Fruit fly (Drosophila melanogaster) whole organism, prepupa: ENCODE measurements around the gene Usp5.

Experiments used
- Blimp-1 ChIP-seq: fragments of 200-800 bp; sonication (Bioruptor generic); optimal IDR thresholded peaks from 3 replicates; lab custom pipeline; 2017; ENCODE audit warnings: missing biosample characterization, missing genetic modification characterization, mild to moderate bottlenecking, moderate library complexity, missing genetic modification reagents
- CG10631 ChIP-seq: fragments of 200-800 bp; sonication (Bioruptor generic); optimal IDR thresholded peaks from 2 replicates; lab custom pipeline; 2016; ENCODE audit warnings: missing biosample characterization, missing genetic modification characterization
- CG10669 ChIP-seq: fragments of 200-800 bp; sonication (Bioruptor generic); optimal IDR thresholded peaks from 3 replicates; lab custom pipeline; 2018; ENCODE audit warnings: missing biosample characterization, mild to moderate bottlenecking, missing genetic modification characterization, moderate library complexity
- CG11294 ChIP-seq: fragments of 200-800 bp; sonication (Bioruptor generic); IDR thresholded peaks from 2 replicates; pipeline ENCODE4 v1.3.6; 2022; ENCODE audit warnings: missing biosample characterization, missing genetic modification characterization
- CG11762 ChIP-seq: fragments of 200-800 bp; sonication (Bioruptor generic); optimal IDR thresholded peaks from 3 replicates; lab custom pipeline; 2016; ENCODE audit warnings: missing biosample characterization, missing genetic modification characterization; ENCODE audit not compliant: insufficient read depth
- CG11902 ChIP-seq: fragments of 200-800 bp; sonication (Bioruptor generic); optimal IDR thresholded peaks from 3 replicates; lab custom pipeline; 2016; ENCODE audit warnings: missing biosample characterization, missing genetic modification characterization
- CG15336 ChIP-seq: fragments of 200-800 bp; sonication (Bioruptor generic); IDR thresholded peaks from 2 replicates; pipeline ENCODE4 v1.3.6; 2022; ENCODE audit warnings: missing biosample characterization, missing genetic modification characterization
- CG1621 ChIP-seq: fragments of 200-800 bp; sonication (Bioruptor generic); optimal IDR thresholded peaks from 3 replicates; lab custom pipeline; 2018; ENCODE audit warnings: missing biosample characterization, mild to moderate bottlenecking, missing genetic modification characterization
- CG16779 ChIP-seq: fragments of 200-800 bp; sonication (Bioruptor generic); optimal IDR thresholded peaks from 3 replicates; lab custom pipeline; 2017; ENCODE audit warnings: missing biosample characterization, mild to moderate bottlenecking, missing genetic modification characterization
- CG3032 ChIP-seq: fragments of 200-800 bp; optimal IDR thresholded peaks from 2 replicates; lab custom pipeline; 2019; ENCODE audit warnings: missing biosample characterization, mild to moderate bottlenecking, missing genetic modification characterization, moderate library complexity
- CG31627 ChIP-seq: fragments of 200-800 bp; sonication (Bioruptor generic); optimal IDR thresholded peaks from 3 replicates; lab custom pipeline; 2016; ENCODE audit warnings: missing biosample characterization, missing genetic modification characterization
- CG34406 ChIP-seq: fragments of 200-800 bp; sonication (Bioruptor generic); optimal IDR thresholded peaks from 3 replicates; lab custom pipeline; 2016; ENCODE audit warnings: missing biosample characterization, missing genetic modification characterization
- CG3919 ChIP-seq: fragments of 200-800 bp; sonication (Bioruptor generic); optimal IDR thresholded peaks from 3 replicates; lab custom pipeline; 2016; ENCODE audit warnings: missing biosample characterization, missing genetic modification characterization
- CG6163 ChIP-seq: fragments of 200-800 bp; sonication (Bioruptor generic); IDR thresholded peaks from 3 replicates; pipeline ENCODE4 v1.3.6; 2022; ENCODE audit warnings: missing biosample characterization, missing genetic modification characterization
- CG6276 ChIP-seq: fragments of 200-800 bp; sonication (Bioruptor generic); optimal IDR thresholded peaks from 2 replicates; lab custom pipeline; 2017; ENCODE audit warnings: missing biosample characterization, mild to moderate bottlenecking, missing genetic modification characterization
- CG6792 ChIP-seq: fragments of 200-800 bp; sonication (Bioruptor generic); optimal IDR thresholded peaks from 3 replicates; lab custom pipeline; 2016; ENCODE audit warnings: missing biosample characterization, missing genetic modification characterization
- CG6808 ChIP-seq: fragments of 200-800 bp; sonication (Bioruptor generic); optimal IDR thresholded peaks from 3 replicates; lab custom pipeline; 2017; ENCODE audit warnings: missing biosample characterization, missing genetic modification characterization, mild to moderate bottlenecking, moderate library complexity, missing genetic modification reagents
- CG6854 ChIP-seq: fragments of 200-800 bp; sonication (Bioruptor generic); optimal IDR thresholded peaks from 2 replicates; lab custom pipeline; 2017; ENCODE audit warnings: missing biosample characterization, mild to moderate bottlenecking, missing genetic modification characterization
- CG8119 ChIP-seq: fragments of 200-800 bp; sonication (Bioruptor generic); IDR thresholded peaks from 3 replicates; pipeline ENCODE4 v1.3.6; 2022; ENCODE audit warnings: missing biosample characterization, missing genetic modification characterization
- CG8632 ChIP-seq: fragments of 200-800 bp; sonication (Bioruptor generic); optimal IDR thresholded peaks from 3 replicates; lab custom pipeline; 2016; ENCODE audit warnings: missing biosample characterization, missing genetic modification characterization
- Eip78C ChIP-seq: fragments of 200-800 bp; sonication (Bioruptor generic); peaks from one replicate; lab custom pipeline; 2016; ENCODE audit warnings: missing biosample characterization, missing genetic modification characterization
- Eip93F ChIP-seq: fragments of 200-800 bp; sonication (Bioruptor generic); optimal IDR thresholded peaks from 2 replicates; lab custom pipeline; 2016; ENCODE audit warnings: missing biosample characterization, mild to moderate bottlenecking, missing genetic modification characterization
- Ets96B ChIP-seq: fragments of 200-800 bp; optimal IDR thresholded peaks from 2 replicates; lab custom pipeline; 2019; ENCODE audit warnings: missing biosample characterization, mild to moderate bottlenecking, missing genetic modification characterization, moderate library complexity
- Gug ChIP-seq: fragments of 200-800 bp; sonication (Bioruptor generic); IDR thresholded peaks from 2 replicates; pipeline ENCODE4 v1.3.6; 2022; ENCODE audit warnings: missing biosample characterization, missing genetic modification characterization
- Hr38 ChIP-seq: sonication (Bioruptor generic); optimal IDR thresholded peaks from 2 replicates; lab custom pipeline; 2016; ENCODE audit warnings: missing biosample characterization, missing genetic modification characterization
- Hr39 ChIP-seq: fragments of 200-800 bp; sonication (Bioruptor generic); optimal IDR thresholded peaks from 2 replicates; lab custom pipeline; 2016; ENCODE audit warnings: missing biosample characterization, missing genetic modification characterization
- Hr4 ChIP-seq: fragments of 200-800 bp; sonication (Bioruptor generic); optimal IDR thresholded peaks from 3 replicates; lab custom pipeline; 2016; ENCODE audit warnings: missing biosample characterization, missing genetic modification characterization
- Lpt ChIP-seq: fragments of 200-800 bp; sonication (Bioruptor generic); optimal IDR thresholded peaks from 3 replicates; lab custom pipeline; 2016; ENCODE audit warnings: missing biosample characterization, missing genetic modification characterization
- OdsH ChIP-seq: fragments of 200-800 bp; sonication (Bioruptor generic); optimal IDR thresholded peaks from 3 replicates; lab custom pipeline; 2016; ENCODE audit warnings: missing biosample characterization, missing genetic modification characterization
- Smox ChIP-seq: fragments of 200-800 bp; sonication (Bioruptor generic); optimal IDR thresholded peaks from 3 replicates; lab custom pipeline; 2016; ENCODE audit warnings: missing biosample characterization, missing genetic modification characterization
- Sox102F ChIP-seq: fragments of 200-800 bp; sonication (Bioruptor generic); optimal IDR thresholded peaks from 2 replicates; lab custom pipeline; 2016; ENCODE audit warnings: missing biosample characterization, mild to moderate bottlenecking, missing genetic modification characterization
- Sox14 ChIP-seq: fragments of 200-800 bp; sonication (Bioruptor generic); optimal IDR thresholded peaks from 3 replicates; lab custom pipeline; 2016; ENCODE audit warnings: missing biosample characterization, missing genetic modification characterization
- achi ChIP-seq: fragments of 200-800 bp; sonication (Bioruptor generic); optimal IDR thresholded peaks from 3 replicates; lab custom pipeline; 2016; ENCODE audit warnings: missing biosample characterization, missing genetic modification characterization
- dac ChIP-seq: fragments of 200-800 bp; sonication (Bioruptor generic); optimal IDR thresholded peaks from 2 replicates; lab custom pipeline; 2017; ENCODE audit warnings: missing biosample characterization, mild to moderate bottlenecking, missing genetic modification characterization
- dsx ChIP-seq: fragments of 200-800 bp; optimal IDR thresholded peaks from 3 replicates; lab custom pipeline; 2019; ENCODE audit warnings: missing biosample characterization, mild to moderate bottlenecking, missing genetic modification characterization, moderate library complexity; ENCODE audit not compliant: poor library complexity, severe bottlenecking
- eg ChIP-seq: fragments of 200-800 bp; sonication (Bioruptor generic); IDR thresholded peaks from 3 replicates; pipeline ENCODE4 v1.3.6; 2022; ENCODE audit warnings: missing biosample characterization, missing genetic modification characterization
- esn ChIP-seq: fragments of 200-800 bp; sonication (Bioruptor generic); optimal IDR thresholded peaks from 2 replicates; lab custom pipeline; 2016; ENCODE audit warnings: missing biosample characterization, mild to moderate bottlenecking, missing genetic modification characterization, moderate library complexity
- fd59A ChIP-seq: fragments of 200-800 bp; sonication (Bioruptor generic); optimal IDR thresholded peaks from 2 replicates; lab custom pipeline; 2017; ENCODE audit warnings: missing biosample characterization, mild to moderate bottlenecking, missing genetic modification characterization, missing genetic modification reagents
- fd85E ChIP-seq: fragments of 200-800 bp; sonication (Bioruptor generic); optimal IDR thresholded peaks from 3 replicates; lab custom pipeline; 2016; ENCODE audit warnings: missing biosample characterization, missing genetic modification characterization
- fkh ChIP-seq: fragments of 200-800 bp; sonication (Bioruptor generic); optimal IDR thresholded peaks from 3 replicates; lab custom pipeline; 2017; ENCODE audit warnings: missing biosample characterization, mild to moderate bottlenecking, missing genetic modification characterization, moderate library complexity
- lz ChIP-seq: fragments of 200-800 bp; sonication (Bioruptor generic); optimal IDR thresholded peaks from 3 replicates; lab custom pipeline; 2016; ENCODE audit warnings: missing biosample characterization, missing genetic modification characterization
- net ChIP-seq: fragments of 200-800 bp; sonication (Bioruptor generic); optimal IDR thresholded peaks from 3 replicates; lab custom pipeline; 2016; ENCODE audit warnings: missing biosample characterization, missing genetic modification characterization
- pdm3 ChIP-seq: fragments of 200-800 bp; sonication (Bioruptor generic); optimal IDR thresholded peaks from 3 replicates; lab custom pipeline; 2016; ENCODE audit warnings: missing biosample characterization, missing genetic modification characterization
- salr ChIP-seq, 2 experiments: fragments of 200-800 bp; sonication (Bioruptor generic); optimal IDR thresholded peaks; 3 replicates each; lab custom pipeline; 2016 to 2018; ENCODE audit warnings: missing biosample characterization in 2 of 2, missing genetic modification characterization in 2 of 2, mild to moderate bottlenecking in 1 of 2
- spab ChIP-seq: fragments of 200-800 bp; sonication (Bioruptor generic); optimal IDR thresholded peaks from 2 replicates; lab custom pipeline; 2017; ENCODE audit warnings: missing biosample characterization, mild to moderate bottlenecking, missing genetic modification characterization, missing genetic modification reagents
- ss ChIP-seq, 2 experiments: fragments of 200-800 bp; sonication (Bioruptor generic); optimal IDR thresholded peaks; 2 replicates in 1 of 2; 3 replicates in 1 of 2; lab custom pipeline; 2017 to 2018; ENCODE audit warnings: mild to moderate bottlenecking in 2 of 2, missing biosample characterization in 2 of 2, missing genetic modification characterization in 2 of 2, moderate library complexity in 1 of 2
- vri ChIP-seq: fragments of 200-800 bp; sonication (Bioruptor generic); optimal IDR thresholded peaks from 3 replicates; lab custom pipeline; 2016; ENCODE audit warnings: missing biosample characterization, mild to moderate bottlenecking, missing genetic modification characterization

Usp5 gene

DNA sequence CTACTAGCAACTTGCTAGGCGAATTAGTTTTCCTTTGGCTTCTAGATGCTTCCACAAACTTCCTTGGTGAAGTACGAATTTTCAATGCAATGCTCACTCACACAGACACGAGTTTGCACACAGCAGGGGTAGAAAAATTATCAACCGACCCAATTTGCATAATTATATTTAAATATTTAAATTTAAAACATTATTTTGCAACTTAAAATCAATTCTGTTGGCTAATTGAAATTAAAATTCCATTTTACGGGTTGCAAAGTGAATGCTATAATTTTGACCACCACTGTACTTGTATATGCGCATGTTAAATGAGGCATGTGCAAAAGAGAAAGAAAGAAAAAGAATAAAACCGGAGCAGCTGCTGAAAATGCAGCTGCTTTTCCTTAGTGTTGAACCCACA lies 45.9 kb upstream of the Usp5 start (continued):
- TF ChIP-seq Hr38 (GFP tag; lab: Kevin White, UChicago) (no peak), achi (GFP tag; lab: Kevin White, UChicago) (peak; percentile 98), fd85E (GFP tag; lab: Kevin White, UChicago) (peak; percentile 93), Gug (peak; percentile 98), CG1621 (tag; lab: Kevin White, UChicago) (peak; percentile 92), dsx (GFP tag; lab: Kevin White, UChicago) (peak; percentile 93), fd59A (peak; percentile 80), CG34406 (GFP tag; lab: Kevin White, UChicago) (peak; percentile 98), lz (GFP tag; lab: Kevin White, UChicago) (peak; percentile 92), Sox102F (GFP tag; lab: Kevin White, UChicago) (peak; percentile 97), Smox (GFP tag; lab: Kevin White, UChicago) (peak; percentile 93), CG31627 (GFP tag; lab: Kevin White, UChicago) (peak; percentile 90), OdsH (GFP tag; lab: Kevin White, UChicago) (peak; percentile 98), net (GFP tag; lab: Kevin White, UChicago) (peak; percentile 98), Ets96B (peak; percentile 95), CG6163 (GFP tag; lab: Robert Waterston, UW) (peak; percentile 99), Eip78C (GFP tag; lab: Kevin White, UChicago) (peak; percentile 98), pdm3 (GFP tag; lab: Kevin White, UChicago) (peak; percentile 97), CG8119 (GFP tag; lab: Robert Waterston, UW) (peak; percentile 98), CG11294 (GFP tag; lab: Robert Waterston, UW) (peak; percentile 94), CG3032 (tag; lab: Kevin White, UChicago) (peak; percentile 91), CG10669 (GFP tag; lab: Kevin White, UChicago) (peak; percentile 96), CG11902 (peak; percentile 93), CG15336 (GFP tag; lab: Robert Waterston, UW) (peak; percentile 99), dac (GFP tag; lab: Kevin White, UChicago) (peak; percentile 95), CG3919 (GFP tag; lab: Kevin White, UChicago) (peak; percentile 98), CG16779 (peak; percentile 93), CG8632 (GFP tag; lab: Kevin White, UChicago) (peak; percentile 97), fkh (GFP tag; lab: Kevin White, UChicago) (peak; percentile 15), Blimp-1 (peak; percentile 85), spab (GFP tag; lab: Kevin White, UChicago) (peak; percentile 86), CG6808 (GFP tag; lab: Kevin White, UChicago) (peak; percentile 73)

DNA sequence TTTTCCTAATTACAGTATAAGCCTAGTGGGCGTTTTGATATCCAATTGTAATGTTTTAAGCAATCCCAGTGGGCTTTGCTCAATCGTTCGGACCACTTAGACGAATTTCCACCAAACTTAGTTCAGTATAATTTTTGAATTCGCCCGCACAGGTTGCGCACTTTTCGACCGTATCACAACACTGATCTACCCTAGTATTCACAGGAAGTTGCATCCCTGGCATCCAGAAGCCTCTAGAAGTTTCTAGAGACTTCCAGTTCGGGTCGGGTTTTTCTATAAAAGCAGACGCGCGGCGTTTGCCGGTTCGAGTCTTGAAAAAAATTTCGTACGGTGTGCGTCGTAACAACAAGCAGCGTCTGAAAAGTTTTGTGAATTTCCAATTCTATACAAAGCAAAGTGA lies 44.8 kb upstream of the Usp5 start, which contains the start of gene Hsp83:
TSS of gene Hsp83 (plus strand) at position 58 of the 400 bp plus-strand sequence.
- TF ChIP-seq CG11294 (GFP tag; lab: Robert Waterston, UW) (peak; percentile 53; the same call in 1 of the 2 replicates), ss (GFP tag; optimal IDR thresholded peaks at IDR 0.05; lab: Kevin White, UChicago) (peak; percentile 98), Blimp-1 (peak; percentile 91), CG6792 (GFP tag; lab: Kevin White, UChicago) (peak; percentile 90), fkh (GFP tag; lab: Kevin White, UChicago) (peak; percentile 82), vri (GFP tag; lab: Kevin White, UChicago) (peak; percentile 98), Lpt (GFP tag; lab: Kevin White, UChicago) (peak; percentile 32), pdm3 (GFP tag; lab: Kevin White, UChicago) (peak; percentile 88), CG34406 (GFP tag; lab: Kevin White, UChicago) (peak; percentile 93), Hr4 (peak; percentile 72), salr (GFP tag; optimal IDR thresholded peaks at IDR 0.05; lab: Kevin White, UChicago) (peak; percentile 3 to 90), Eip93F (GFP tag; lab: Kevin White, UChicago) (peak; percentile 89), Gug (peak; percentile 70), CG31627 (GFP tag; lab: Kevin White, UChicago) (peak; percentile 83), CG6854 (peak; percentile 100), CG8632 (GFP tag; lab: Kevin White, UChicago) (peak; percentile 92), CG11762 (GFP tag; lab: Kevin White, UChicago) (peak; percentile 82), dsx (GFP tag; lab: Kevin White, UChicago) (peak; percentile 77), net (GFP tag; lab: Kevin White, UChicago) (peak; percentile 96), esn (GFP tag; lab: Kevin White, UChicago) (peak; percentile 97), Hr39 (GFP tag; lab: Kevin White, UChicago) (peak; percentile 75), CG10631 (GFP tag; lab: Kevin White, UChicago) (peak; percentile 77), eg (GFP tag; lab: Robert Waterston, UW) (peak; percentile 94), CG6276 (GFP tag; lab: Kevin White, UChicago) (no peak), Smox (GFP tag; lab: Kevin White, UChicago) (peak; percentile 88), lz (GFP tag; lab: Kevin White, UChicago) (peak; percentile 93), CG15336 (GFP tag; lab: Robert Waterston, UW) (peak; percentile 72), Sox14 (GFP tag; lab: Kevin White, UChicago) (peak; percentile 84), Ets96B (peak; percentile 68), CG16779 (peak; percentile 98), CG8119 (GFP tag; lab: Robert Waterston, UW) (peak; percentile 82)
